Fruit fly (Drosophila melanogaster): Measurements from ENCODE around the gene ssp7.

Gene ssp7

DNA sequence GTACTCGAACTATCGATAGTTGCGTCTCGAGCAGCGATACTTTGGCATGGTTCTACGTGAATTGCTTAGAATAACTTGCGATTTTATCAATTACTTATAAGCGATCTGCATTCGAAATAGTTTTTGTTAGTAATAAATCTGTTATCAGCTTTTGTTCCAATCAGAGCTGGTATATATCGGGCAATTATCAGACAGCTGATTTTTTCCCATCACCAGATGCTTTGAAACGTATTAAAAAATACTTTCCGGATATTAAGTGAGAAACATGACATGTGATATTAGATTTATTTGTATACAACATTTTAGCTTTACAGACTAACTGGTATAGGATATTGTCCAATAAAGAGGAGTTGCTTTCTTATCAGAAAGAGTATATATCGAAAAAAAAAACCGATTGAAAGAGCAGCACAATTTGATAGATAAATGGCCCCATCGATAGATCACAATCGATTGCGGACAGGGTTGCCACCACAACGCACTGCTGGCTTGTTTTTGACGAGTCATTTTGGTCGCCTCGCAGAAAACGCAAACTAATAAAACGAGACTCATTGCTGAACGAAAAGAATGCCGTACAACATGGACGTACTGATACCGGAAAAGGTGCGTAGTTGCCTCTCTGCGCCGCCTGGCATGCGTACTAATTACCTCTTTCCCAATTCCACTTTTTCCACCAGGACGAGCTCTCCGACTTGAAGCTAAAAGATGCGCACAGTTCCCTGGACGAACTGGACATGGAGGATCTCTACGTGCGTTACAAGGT, 15.1 kb downstream of the ssp7 start, which contains the start of gene Rpt3:
Gene Rpt3 (plus strand): TSS at position 353 of the 760 bp plus-strand sequence.
- TF ChIP-seq esn (GFP tag; optimal IDR thresholded peaks at IDR 0.05): peak; percentile 38
- TF ChIP-seq topi (GFP tag; optimal IDR thresholded peaks at IDR 0.05): peak; percentile 13
- TF ChIP-seq vri (GFP tag; optimal IDR thresholded peaks at IDR 0.05): no peak
- TF ChIP-seq cyc (GFP tag; optimal IDR thresholded peaks at IDR 0.05): peak; percentile 1
- TF ChIP-seq pdm3 (GFP tag; optimal IDR thresholded peaks at IDR 0.05): no peak
- TF ChIP-seq CG6854 (GFP tag; optimal IDR thresholded peaks at IDR 0.05): peak; percentile 4
- no peak for TF ChIP-seq dsx (GFP tag; optimal IDR thresholded peaks at IDR 0.05; ENCODE audit: poor library complexity, severe bottlenecking)
- peak; percentile 5 for TF ChIP-seq CG3032 (tag; optimal IDR thresholded peaks at IDR 0.05)
- TF ChIP-seq Eip78C (GFP tag): peak; percentile 69
- TF ChIP-seq Eip75B (GFP tag; optimal IDR thresholded peaks at IDR 0.05): no peak

dm6 chrX:11124126-11124748, 15.8 kb downstream of the ssp7 start, which contains the start of gene CG11122:
Gene CG11122 (minus strand): TSS chrX:11124726.
- TF ChIP-seq ss (GFP tag; optimal IDR thresholded peaks at IDR 0.05) (peak; percentile 31 to 38), dsx (GFP tag; optimal IDR thresholded peaks at IDR 0.05; ENCODE audit: poor library complexity, severe bottlenecking) (no peak), eg (GFP tag; IDR thresholded peaks at IDR 0.05) (no peak), CG9139 (GFP tag; optimal IDR thresholded peaks at IDR 0.05) (no peak), fd85E (GFP tag; optimal IDR thresholded peaks at IDR 0.05) (no peak), Ets21C (GFP tag; optimal IDR thresholded peaks at IDR 0.05) (no peak), CG6808 (GFP tag; optimal IDR thresholded peaks at IDR 0.05) (no peak), CG6163 (GFP tag; IDR thresholded peaks at IDR 0.05) (peak; percentile 60; the same call in 2 of the 3 replicates), CG16779 (tag; optimal IDR thresholded peaks at IDR 0.05) (no peak), CG31627 (GFP tag; optimal IDR thresholded peaks at IDR 0.05) (no peak), CG10631 (GFP tag; optimal IDR thresholded peaks at IDR 0.05) (no peak), dac (GFP tag; optimal IDR thresholded peaks at IDR 0.05) (no peak), CG8319 (GFP tag; optimal IDR thresholded peaks at IDR 0.05) (no peak)

DNA sequence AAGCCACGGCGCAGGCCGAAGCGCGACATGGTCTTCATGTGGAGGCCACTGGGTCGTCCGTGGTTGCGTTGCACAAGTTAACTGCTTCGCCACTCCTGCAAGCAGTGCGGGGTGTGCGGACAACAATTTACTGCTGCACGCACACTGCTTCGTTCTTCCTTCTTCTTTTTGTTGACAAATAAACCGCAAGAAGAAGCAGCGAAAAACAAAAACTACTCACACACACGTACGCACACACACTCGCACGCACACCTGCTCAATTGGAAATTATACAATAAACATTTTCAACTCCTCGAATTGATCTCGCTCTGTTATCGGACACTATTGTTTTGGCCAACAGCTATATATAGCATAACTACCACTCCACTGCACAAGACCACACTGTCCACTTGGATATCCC, 16.5 kb downstream of the ssp7 start:
- peak in 1 of 2 experiments; percentile 39 for TF ChIP-seq salr (GFP tag; optimal IDR thresholded peaks at IDR 0.05)
- no peak for TF ChIP-seq CG8319 (GFP tag; optimal IDR thresholded peaks at IDR 0.05)
- TF ChIP-seq eg (GFP tag; IDR thresholded peaks at IDR 0.05): 0 out of 3 replicates have a peak, but pooled peaks have one; percentile 11
- no peak for TF ChIP-seq Eip75B (GFP tag; optimal IDR thresholded peaks at IDR 0.05)
- no peak for TF ChIP-seq CG34406 (GFP tag; optimal IDR thresholded peaks at IDR 0.05)
- TF ChIP-seq lz (GFP tag; optimal IDR thresholded peaks at IDR 0.05): no peak
- no peak for TF ChIP-seq CG7368 (GFP tag; optimal IDR thresholded peaks at IDR 0.05)
- TF ChIP-seq CG15336 (GFP tag; IDR thresholded peaks at IDR 0.05): no peak
- no peak for TF ChIP-seq CG32006 (GFP tag; optimal IDR thresholded peaks at IDR 0.05)
- TF ChIP-seq CG6163 (GFP tag; IDR thresholded peaks at IDR 0.05): peak; percentile 42; the same call in 1 of the 3 replicates
- peak; percentile 83 for TF ChIP-seq CG1621 (tag; optimal IDR thresholded peaks at IDR 0.05)
- no peak for TF ChIP-seq Hr39 (GFP tag; optimal IDR thresholded peaks at IDR 0.05)
- peak; percentile 13 for TF ChIP-seq fd59A (GFP tag; optimal IDR thresholded peaks at IDR 0.05)

dm6 chrX:11109670-11110069, 30.4 kb downstream of the ssp7 start:
- TF ChIP-seq CG6808 (GFP tag; optimal IDR thresholded peaks at IDR 0.05) (no peak), svp (GFP tag) (peak; percentile 83), CG9139 (GFP tag; optimal IDR thresholded peaks at IDR 0.05) (no peak), Sox15 (GFP tag; optimal IDR thresholded peaks at IDR 0.05) (no peak)
